Worm (Caenorhabditis elegans): ENCODE data around the gene epac-1.

ce11 chrIII:10206352-10206751, 17.3 kb downstream of the epac-1 start:
- no peak for TF ChIP-seq unc-62 (GFP tag; optimal IDR thresholded peaks at IDR 0.05)
- TF ChIP-seq egl-27 (tag; optimal IDR thresholded peaks at IDR 0.05): no peak
- TF ChIP-seq snpc-4 (tag; optimal IDR thresholded peaks at IDR 0.05): no peak
- no peak for TF ChIP-seq lsy-12 (tag; optimal IDR thresholded peaks at IDR 0.05)
- no peak for TF ChIP-seq nhr-77 (tag; optimal IDR thresholded peaks at IDR 0.05)
- no peak for TF ChIP-seq nhr-76 (tag; optimal IDR thresholded peaks at IDR 0.05)
